Worm (Caenorhabditis elegans) whole organism, early embryonic: ENCODE measurements around the gene M106.3.

Experiments
- B0310.2 ChIP-seq: sonication (generic microtip); optimal IDR thresholded peaks from 2 replicates; lab custom pipeline; 2016; ENCODE audit warnings: mild to moderate bottlenecking, missing genetic modification characterization, missing compliant biosample characterization
- F13C5.2 ChIP-seq: sonication (generic microtip); optimal IDR thresholded peaks from 2 replicates; lab custom pipeline; 2017; ENCODE audit warnings: mild to moderate bottlenecking, missing genetic modification characterization, inconsistent platforms, missing compliant biosample characterization
- ama-1 ChIP-seq: fragments of 150-350 bp; optimal IDR thresholded peaks from 2 replicates; lab custom pipeline; 2014
- ceh-36 ChIP-seq: sonication (generic microtip); optimal IDR thresholded peaks from 2 replicates; lab custom pipeline; 2016; ENCODE audit warnings: missing genetic modification characterization, inconsistent platforms, missing compliant biosample characterization
- ets-7 ChIP-seq: sonication (generic microtip); optimal IDR thresholded peaks from 2 replicates; lab custom pipeline; 2016; ENCODE audit warnings: missing genotype, missing genetic modification characterization, missing compliant biosample characterization
- flt-1 ChIP-seq: fragments of 200-800 bp; sonication (Bioruptor generic); IDR thresholded peaks from 2 replicates; pipeline ENCODE4 v1.3.6; 2022; ENCODE audit warnings: missing genetic modification characterization, missing compliant biosample characterization
- pes-1 ChIP-seq: fragments of 200-800 bp; sonication (Bioruptor generic); IDR thresholded peaks from 2 replicates; pipeline ENCODE4 v1.3.6; 2022; ENCODE audit warnings: missing genetic modification reagents, missing genetic modification characterization, missing compliant biosample characterization
- scrt-1 ChIP-seq: fragments of 200-800 bp; sonication (Bioruptor generic); IDR thresholded peaks from 2 replicates; pipeline ENCODE4 v1.3.6; 2022; ENCODE audit warnings: missing genetic modification characterization, missing compliant biosample characterization
- tbx-11 ChIP-seq: fragments of 200-800 bp; sonication (Bioruptor generic); IDR thresholded peaks from 2 replicates; pipeline ENCODE4 v1.3.6; 2022; ENCODE audit warnings: missing genetic modification characterization, missing compliant biosample characterization
- tbx-37 ChIP-seq: fragments of 200-800 bp; sonication (Bioruptor generic); conservative IDR thresholded peaks from 2 replicates; pipeline ENCODE4 v1.3.6; 2022; ENCODE audit warnings: missing genetic modification reagents, missing genetic modification characterization, missing compliant biosample characterization

ce11 chrII:10851110-10851509 lies 9.6 kb downstream of the M106.3 start:
- TF ChIP-seq ets-7 (tag; lab: Kevin White, UChicago), result no peak
- no peak for TF ChIP-seq ama-1
- no peak for TF ChIP-seq ceh-36 (tag; lab: Kevin White, UChicago)
- no peak for TF ChIP-seq scrt-1 (GFP tag; lab: Robert Waterston, UW)
- no peak for TF ChIP-seq B0310.2 (tag; lab: Kevin White, UChicago)
- TF ChIP-seq pes-1 (GFP tag; lab: Robert Waterston, UW), result no peak
- no peak for TF ChIP-seq tbx-37 (GFP tag; lab: Robert Waterston, UW)
- TF ChIP-seq F13C5.2 (tag; lab: Kevin White, UChicago), result no peak
- TF ChIP-seq flt-1, result no peak
- TF ChIP-seq tbx-11 (GFP tag; lab: Robert Waterston, UW), result no peak
